Fruit fly (Drosophila melanogaster) whole organism, embryonic: ENCODE data around the gene mei-P26.

Experiments used
- Awh ChIP-seq: fragments of 200-800 bp; sonication (Bioruptor generic); IDR thresholded peaks from 2 replicates; pipeline ENCODE4, ENCODE4 v1.3.6; 2022; ENCODE audit warnings: missing biosample characterization, missing genetic modification characterization
- CG10431 ChIP-seq: fragments of 200-800 bp; sonication (Bioruptor generic); optimal IDR thresholded peaks from 3 replicates; lab custom pipeline; 2018; ENCODE audit warnings: missing biosample characterization, mild to moderate bottlenecking, missing genetic modification characterization
- CG10654 ChIP-seq: fragments of 200-800 bp; sonication (Bioruptor generic); optimal IDR thresholded peaks from 2 replicates; lab custom pipeline; 2016; ENCODE audit warnings: missing biosample characterization, missing genetic modification characterization
- CG12219 ChIP-seq: fragments of 200-800 bp; sonication (Bioruptor generic); optimal IDR thresholded peaks from 3 replicates; lab custom pipeline; 2018; ENCODE audit warnings: missing biosample characterization, mild to moderate bottlenecking, missing genetic modification characterization
- CG15269 ChIP-seq: fragments of 200-800 bp; sonication (Bioruptor generic); optimal IDR thresholded peaks from 2 replicates; lab custom pipeline; 2018; ENCODE audit warnings: missing biosample characterization, mild to moderate bottlenecking, missing genetic modification characterization, moderate library complexity
- CG17186 ChIP-seq: fragments of 200-800 bp; sonication (Bioruptor generic); optimal IDR thresholded peaks from 3 replicates; lab custom pipeline; 2017; ENCODE audit warnings: missing biosample characterization, missing genetic modification reagents, missing genetic modification characterization
- CG18764 ChIP-seq: fragments of 200-800 bp; sonication (Bioruptor generic); optimal IDR thresholded peaks from 3 replicates; lab custom pipeline; 2016; ENCODE audit warnings: missing biosample characterization, missing genetic modification characterization
- CG31441 ChIP-seq: fragments of 200-800 bp; sonication (Bioruptor generic); IDR thresholded peaks from 2 replicates; pipeline ENCODE4 v1.3.6; 2022; ENCODE audit warnings: missing biosample characterization, missing genetic modification characterization
- CG33557 ChIP-seq: fragments of 200-800 bp; sonication (Bioruptor generic); optimal IDR thresholded peaks from 2 replicates; lab custom pipeline; 2019; ENCODE audit warnings: missing biosample characterization, mild to moderate bottlenecking, missing genetic modification characterization, moderate library complexity
- CG34224 ChIP-seq: fragments of 200-800 bp; sonication (Bioruptor generic); IDR thresholded peaks from 3 replicates; pipeline ENCODE4 v1.3.6; 2022; ENCODE audit warnings: missing biosample characterization, missing genetic modification characterization; ENCODE audit not compliant: partially characterized antibody
- CG34376 ChIP-seq: fragments of 200-800 bp; sonication (Bioruptor generic); optimal IDR thresholded peaks from 2 replicates; lab custom pipeline; 2018; ENCODE audit warnings: missing biosample characterization, mild to moderate bottlenecking, missing genetic modification characterization
- CG4282 ChIP-seq: fragments of 200-800 bp; sonication (Bioruptor generic); optimal IDR thresholded peaks from 2 replicates; lab custom pipeline; 2016; ENCODE audit warnings: missing biosample characterization, missing genetic modification characterization
- CG6254 ChIP-seq: fragments of 200-800 bp; sonication (Bioruptor generic); optimal IDR thresholded peaks from 3 replicates; lab custom pipeline; 2017; ENCODE audit warnings: mild to moderate bottlenecking, missing biosample characterization, missing genetic modification reagents, missing genetic modification characterization
- CG6791 ChIP-seq: fragments of 200-800 bp; sonication (Bioruptor generic); IDR thresholded peaks from 3 replicates; pipeline ENCODE4 v1.3.6; 2022; ENCODE audit warnings: missing biosample characterization, missing genetic modification characterization; ENCODE audit not compliant: partially characterized antibody
- CG7357 ChIP-seq: fragments of 200-800 bp; sonication (Bioruptor generic); IDR thresholded peaks from 3 replicates; pipeline ENCODE4 v1.3.6; 2022; ENCODE audit warnings: missing biosample characterization, missing genetic modification characterization
- CG7963 ChIP-seq: fragments of 200-800 bp; sonication (Bioruptor generic); IDR thresholded peaks from 3 replicates; pipeline ENCODE4 v1.3.6; 2022; ENCODE audit warnings: missing biosample characterization, missing genetic modification characterization; ENCODE audit not compliant: partially characterized antibody
- CG8388 ChIP-seq: fragments of 200-800 bp; sonication (Bioruptor generic); optimal IDR thresholded peaks from 2 replicates; lab custom pipeline; 2019; ENCODE audit warnings: missing biosample characterization, mild to moderate bottlenecking, missing genetic modification characterization, moderate library complexity
- CG9215 ChIP-seq: fragments of 200-800 bp; sonication (Bioruptor generic); IDR thresholded peaks from 2 replicates; pipeline ENCODE4 v1.3.6; 2022; ENCODE audit warnings: missing biosample characterization, missing genetic modification characterization
- CG9437 ChIP-seq: fragments of 200-800 bp; sonication (Bioruptor generic); optimal IDR thresholded peaks from 2 replicates; lab custom pipeline; 2018; ENCODE audit warnings: missing biosample characterization, mild to moderate bottlenecking, missing genetic modification characterization
- Chrac-16 ChIP-seq: fragments of 200-800 bp; sonication (Bioruptor generic); optimal IDR thresholded peaks from 3 replicates; lab custom pipeline; 2016; ENCODE audit warnings: missing biosample characterization, missing genetic modification characterization
- CoRest ChIP-seq: fragments of 200-800 bp; sonication (Bioruptor generic); optimal IDR thresholded peaks from 3 replicates; lab custom pipeline; 2018; ENCODE audit warnings: missing biosample characterization, mild to moderate bottlenecking, missing genetic modification characterization, moderate library complexity
- Dp ChIP-seq: fragments of 200-800 bp; sonication (Bioruptor generic); optimal IDR thresholded peaks from 2 replicates; lab custom pipeline; 2018; ENCODE audit warnings: missing biosample characterization, mild to moderate bottlenecking, missing genetic modification characterization, moderate library complexity
- Eip74EF ChIP-seq, 2 experiments: fragments of 200-800 bp in 1 of 2; fragments of >200 bp in 1 of 2; sonication (Bioruptor generic) in 1 of 2; optimal IDR thresholded peaks; 2 replicates each; lab custom pipeline; 2017 to 2019; ENCODE audit warnings: missing biosample characterization in 2 of 2, missing genetic modification characterization in 2 of 2, mild to moderate bottlenecking in 1 of 2, moderate library complexity in 1 of 2
- Fer1 ChIP-seq: fragments of 200-800 bp; sonication (Bioruptor generic); optimal IDR thresholded peaks from 2 replicates; lab custom pipeline; 2017; ENCODE audit warnings: missing biosample characterization, mild to moderate bottlenecking, missing genetic modification characterization
- Gsc ChIP-seq: fragments of 200-800 bp; sonication (Bioruptor generic); IDR thresholded peaks from 2 replicates; pipeline ENCODE4 v1.3.6; 2022; ENCODE audit warnings: missing biosample characterization, missing genetic modification characterization
- Lhr ChIP-seq: fragments of 200-800 bp; sonication (Bioruptor generic); optimal IDR thresholded peaks from 3 replicates; lab custom pipeline; 2017; ENCODE audit warnings: mild to moderate bottlenecking, missing biosample characterization, missing genetic modification reagents, missing genetic modification characterization
- MBD-R2 ChIP-seq: fragments of 200-800 bp; sonication (Bioruptor generic); IDR thresholded peaks from 2 replicates; pipeline ENCODE4 v1.3.6; 2022; ENCODE audit warnings: missing biosample characterization, missing genetic modification characterization
- MESR4 ChIP-seq: fragments of 200-800 bp; sonication (Bioruptor generic); optimal IDR thresholded peaks from 2 replicates; lab custom pipeline; 2018; ENCODE audit warnings: missing biosample characterization, mild to moderate bottlenecking, missing genetic modification characterization, moderate library complexity
- Nf-YA ChIP-seq: fragments of 200-800 bp; sonication (Bioruptor generic); IDR thresholded peaks from 2 replicates; pipeline ENCODE4 v1.3.6; 2022; ENCODE audit warnings: missing biosample characterization, missing genetic modification characterization
- Sox102F ChIP-seq: fragments of 200-800 bp; sonication (Bioruptor generic); optimal IDR thresholded peaks from 2 replicates; lab custom pipeline; 2018; ENCODE audit warnings: missing biosample characterization, mild to moderate bottlenecking, missing genetic modification characterization, moderate library complexity
- Sry-δ ChIP-seq: fragments of 200-800 bp; sonication (Bioruptor generic); optimal IDR thresholded peaks from 2 replicates; lab custom pipeline; 2016; ENCODE audit warnings: missing biosample characterization, missing genetic modification characterization
- chm ChIP-seq: fragments of 200-800 bp; sonication (Bioruptor generic); IDR thresholded peaks from 2 replicates; pipeline ENCODE4 v1.3.6; 2022; ENCODE audit warnings: missing biosample characterization, missing genetic modification characterization
- cwo ChIP-seq: fragments of 200-800 bp; sonication (Bioruptor generic); optimal IDR thresholded peaks from 3 replicates; lab custom pipeline; 2017; ENCODE audit warnings: missing biosample characterization, missing genetic modification characterization, mild to moderate bottlenecking, moderate library complexity, missing genetic modification reagents
- dati ChIP-seq: fragments of 200-800 bp; sonication (Bioruptor generic); IDR thresholded peaks from 2 replicates; pipeline ENCODE4 v1.3.6; 2022; ENCODE audit warnings: missing biosample characterization, missing genetic modification characterization
- emc ChIP-seq: fragments of 200-800 bp; sonication (Bioruptor generic); optimal IDR thresholded peaks from 2 replicates; lab custom pipeline; 2016; ENCODE audit warnings: missing biosample characterization, missing genetic modification characterization
- gce ChIP-seq: fragments of 200-800 bp; sonication (Bioruptor generic); IDR thresholded peaks from 3 replicates; pipeline ENCODE4 v1.3.6; 2022; ENCODE audit warnings: missing biosample characterization, missing genetic modification characterization
- gem ChIP-seq: fragments of 200-800 bp; sonication (Bioruptor generic); optimal IDR thresholded peaks from 2 replicates; lab custom pipeline; 2019; ENCODE audit warnings: missing biosample characterization, mild to moderate bottlenecking, missing genetic modification characterization, moderate library complexity
- gro ChIP-seq: fragments of 200-800 bp; sonication (Bioruptor generic); optimal IDR thresholded peaks from 2 replicates; lab custom pipeline; 2016; ENCODE audit warnings: missing biosample characterization, missing genetic modification characterization
- hb ChIP-seq: fragments of 200-800 bp; sonication (Bioruptor generic); IDR thresholded peaks from 3 replicates; pipeline ENCODE4 v1.3.6; 2022; ENCODE audit warnings: missing biosample characterization, missing genetic modification characterization; ENCODE audit not compliant: partially characterized antibody
- klu ChIP-seq: fragments of 200-800 bp; sonication (Bioruptor generic); IDR thresholded peaks from 2 replicates; pipeline ENCODE4 v1.3.6; 2022; ENCODE audit warnings: missing biosample characterization, missing genetic modification characterization
- lab ChIP-seq: fragments of 200-800 bp; sonication (Bioruptor generic); optimal IDR thresholded peaks from 3 replicates; lab custom pipeline; 2017; ENCODE audit warnings: missing biosample characterization, missing genetic modification characterization, mild to moderate bottlenecking, moderate library complexity, missing genetic modification reagents
- lbe ChIP-seq: fragments of 200-800 bp; sonication (Bioruptor generic); optimal IDR thresholded peaks from 2 replicates; lab custom pipeline; 2016; ENCODE audit warnings: missing biosample characterization, mild to moderate bottlenecking, missing genetic modification characterization
- mld ChIP-seq: fragments of 200-800 bp; sonication (Bioruptor generic); IDR thresholded peaks from 3 replicates; pipeline ENCODE4 v1.3.6; 2022; ENCODE audit warnings: missing biosample characterization, missing genetic modification characterization; ENCODE audit not compliant: partially characterized antibody
- pros ChIP-seq: fragments of 200-800 bp; sonication (Bioruptor generic); optimal IDR thresholded peaks from 3 replicates; lab custom pipeline; 2019; ENCODE audit warnings: missing biosample characterization, mild to moderate bottlenecking, missing genetic modification characterization, moderate library complexity
- slp2 ChIP-seq: fragments of 200-800 bp; sonication (Bioruptor generic); optimal IDR thresholded peaks from 2 replicates; lab custom pipeline; 2016; ENCODE audit warnings: missing biosample characterization, missing genetic modification characterization
- so ChIP-seq: fragments of 200-800 bp; sonication (Bioruptor generic); IDR thresholded peaks from 3 replicates; pipeline ENCODE4 v1.3.6; 2022; ENCODE audit warnings: missing biosample characterization, missing genetic modification characterization
- stwl ChIP-seq: fragments of 200-800 bp; sonication (Bioruptor generic); optimal IDR thresholded peaks from 3 replicates; lab custom pipeline; 2018; ENCODE audit warnings: missing biosample characterization, mild to moderate bottlenecking, missing genetic modification characterization, moderate library complexity
- trem ChIP-seq: fragments of 200-800 bp; optimal IDR thresholded peaks from 3 replicates; lab custom pipeline; 2019; ENCODE audit warnings: missing biosample characterization, mild to moderate bottlenecking, missing genetic modification characterization, moderate library complexity
- ttk ChIP-seq: fragments of 200-800 bp; sonication (Bioruptor generic); IDR thresholded peaks from 2 replicates; pipeline ENCODE4 v2.1.2; 2022; ENCODE audit warnings: missing biosample characterization, missing genetic modification characterization
- zen2 ChIP-seq: fragments of 200-800 bp; sonication (Bioruptor generic); IDR thresholded peaks from 3 replicates; pipeline ENCODE4 v1.3.6; 2022; ENCODE audit warnings: missing biosample characterization, missing genetic modification characterization; ENCODE audit not compliant: partially characterized antibody

mei-P26 gene

dm6 chrX:9232199-9232598, 69.1 kb downstream of the mei-P26 start, which contains the start of gene CG12121 (continued):
- TF ChIP-seq dati (GFP tag; lab: Robert Waterston, UW) = no peak
- peak; percentile 72 for TF ChIP-seq CG7963 (GFP tag; lab: Robert Waterston, UW)
- TF ChIP-seq CG34224 (GFP tag; lab: Robert Waterston, UW) = peak; percentile 71; the same call in 2 of the 3 replicates
- TF ChIP-seq emc (GFP tag; lab: Kevin White, UChicago) = no peak
- TF ChIP-seq CG4282 = no peak
- no peak for TF ChIP-seq CG17186 (GFP tag; lab: Kevin White, UChicago)
- TF ChIP-seq CG18764 = no peak
- TF ChIP-seq CG8388 (GFP tag; lab: Kevin White, UChicago) = no peak
- TF ChIP-seq CG34376 (GFP tag; lab: Kevin White, UChicago) = no peak
- no peak for TF ChIP-seq CG10654
- TF ChIP-seq Fer1 = no peak
- no peak for TF ChIP-seq CoRest
- no peak for TF ChIP-seq CG31441 (GFP tag; lab: Robert Waterston, UW)
- peak; percentile 77 for TF ChIP-seq MESR4
- TF ChIP-seq lab (GFP tag; lab: Kevin White, UChicago) = no peak
- no peak for TF ChIP-seq Awh
- no peak for TF ChIP-seq CG10431 (GFP tag; lab: Kevin White, UChicago)
- no peak for TF ChIP-seq Lhr
- no peak for TF ChIP-seq CG15269 (tag; lab: Kevin White, UChicago)
- TF ChIP-seq CG9215 (GFP tag; lab: Robert Waterston, UW) = no peak
- peak; percentile 75; the same call in 2 of the 3 replicates for TF ChIP-seq hb (GFP tag; lab: Robert Waterston, UW)
- TF ChIP-seq cwo = no peak
- no peak for TF ChIP-seq CG12219 (GFP tag; lab: Kevin White, UChicago)
- peak; percentile 70 for TF ChIP-seq zen2 (GFP tag; lab: Robert Waterston, UW)
- peak; percentile 81 for TF ChIP-seq Dp (GFP tag; lab: Kevin White, UChicago)
- peak; percentile 31 for TF ChIP-seq trem
- no peak for TF ChIP-seq gro (GFP tag; lab: Kevin White, UChicago)
- TF ChIP-seq gem (tag; lab: Kevin White, UChicago) = no peak
- no peak for TF ChIP-seq chm (GFP tag; lab: Robert Waterston, UW)
- no peak for TF ChIP-seq CG33557
- no peak for TF ChIP-seq CG9437 (GFP tag; lab: Kevin White, UChicago)
- TF ChIP-seq so = no peak
- no peak for TF ChIP-seq klu (GFP tag; lab: Robert Waterston, UW)
- TF ChIP-seq slp2 (GFP tag; lab: Kevin White, UChicago) = no peak
- TF ChIP-seq Nf-YA (GFP tag; lab: Robert Waterston, UW) = no peak
- no peak for TF ChIP-seq CG6254 (GFP tag; lab: Kevin White, UChicago)
- TF ChIP-seq stwl = peak; percentile 53
- TF ChIP-seq CG6791 = peak; percentile 80
- TF ChIP-seq Eip74EF (GFP tag; optimal IDR thresholded peaks at IDR 0.05; lab: Kevin White, UChicago) = no peak
- no peak for TF ChIP-seq Gsc (GFP tag; lab: Robert Waterston, UW)
- no peak for TF ChIP-seq pros (GFP tag; lab: Kevin White, UChicago)
- no peak for TF ChIP-seq Chrac-16 (GFP tag; lab: Kevin White, UChicago)
- peak; percentile 68 for TF ChIP-seq Sry-δ
- TF ChIP-seq mld = peak; percentile 57; the same call in 1 of the 3 replicates
- TF ChIP-seq ttk (GFP tag; lab: Robert Waterston, UW) = no peak
- TF ChIP-seq MBD-R2 (GFP tag; lab: Robert Waterston, UW) = peak; percentile 59
- no peak for TF ChIP-seq lbe (GFP tag; lab: Kevin White, UChicago)
- TF ChIP-seq CG7357 (GFP tag; lab: Robert Waterston, UW) = no peak
- no peak for TF ChIP-seq gce (GFP tag; lab: Robert Waterston, UW)
- no peak for TF ChIP-seq Sox102F (GFP tag; lab: Kevin White, UChicago)
